Worm (Caenorhabditis elegans) whole organism, L1 larva: ENCODE measurements around the gene C35D10.8.

ENCODE experiments used
- C04F5.9 ChIP-seq: sonication (generic microtip); optimal IDR thresholded peaks from 2 replicates; lab custom pipeline; 2016; ENCODE audit warnings: missing genetic modification characterization, missing compliant biosample characterization
- aha-1 ChIP-seq: fragments of 150-350 bp; optimal IDR thresholded peaks from 2 replicates; lab custom pipeline; 2014; ENCODE audit warnings: missing biosample characterization, missing genetic modification characterization
- aly-2 ChIP-seq: fragments of 150-350 bp; optimal IDR thresholded peaks from 2 replicates; lab custom pipeline; 2014; ENCODE audit warnings: missing biosample characterization, missing genetic modification characterization
- ama-1 ChIP-seq: fragments of 150-350 bp; optimal IDR thresholded peaks from 2 replicates; lab custom pipeline; 2014
- ceh-82 ChIP-seq, 3 experiments: fragments of 150-350 bp in 1 of 3; sonication (generic microtip) in 2 of 3; optimal IDR thresholded peaks; 2 replicates each; lab custom pipeline; 2014 to 2017; ENCODE audit warnings: missing biosample characterization in 3 of 3, missing genetic modification characterization in 3 of 3
- nhr-11 ChIP-seq: fragments of 150-350 bp; optimal IDR thresholded peaks from 2 replicates; lab custom pipeline; 2014; ENCODE audit warnings: missing biosample characterization, missing genetic modification characterization
- nhr-19 ChIP-seq: fragments of 200-800 bp; sonication (Bioruptor generic); conservative IDR thresholded peaks from 2 replicates; pipeline ENCODE4 v1.3.6; 2022; ENCODE audit warnings: missing genetic modification characterization, missing compliant biosample characterization
- nhr-237 ChIP-seq: fragments of 150-350 bp; optimal IDR thresholded peaks from 2 replicates; lab custom pipeline; 2014; ENCODE audit warnings: missing biosample characterization, missing genetic modification characterization
- snpc-4 ChIP-seq: fragments of 150-350 bp; optimal IDR thresholded peaks from 2 replicates; lab custom pipeline; 2014; ENCODE audit warnings: missing biosample characterization, missing genetic modification characterization

DNA sequence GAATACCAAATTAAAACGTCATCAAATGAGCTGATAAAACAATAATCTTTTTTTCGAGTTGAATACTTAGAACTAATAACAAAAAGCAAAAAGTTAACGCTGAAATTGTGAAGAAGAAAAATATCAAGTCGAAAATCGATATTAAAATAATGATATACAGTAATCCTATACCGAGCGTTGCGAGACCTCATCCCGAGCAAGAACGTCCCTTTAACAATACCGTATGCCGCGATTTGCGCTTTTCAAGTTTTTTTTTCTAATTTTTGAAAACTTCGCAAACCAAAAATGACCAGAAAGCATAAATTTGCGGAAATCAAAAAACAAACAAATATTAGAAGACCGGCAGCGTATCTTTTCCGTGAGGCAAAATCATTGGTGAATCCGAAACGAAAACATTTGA lies 36.0 kb downstream of the C35D10.8 start, which contains the start of gene F26F4.5:
- TF ChIP-seq nhr-11 (tag; lab: Kevin White, UChicago) (no peak), C04F5.9 (tag; lab: Kevin White, UChicago) (no peak), nhr-237 (tag; lab: Kevin White, UChicago) (no peak), ceh-82 (tag; optimal IDR thresholded peaks at IDR 0.05; lab: Kevin White, UChicago) (no peak), aha-1 (tag; lab: Kevin White, UChicago) (no peak), snpc-4 (tag; lab: Kevin White, UChicago) (no peak), ama-1 (no peak), nhr-19 (GFP tag; lab: Robert Waterston, UW) (no peak), aly-2 (tag; lab: Kevin White, UChicago) (no peak)
